Fruit fly (Drosophila melanogaster): ENCODE measurements around the gene CG1273.

The CG1273 gene

DNA sequence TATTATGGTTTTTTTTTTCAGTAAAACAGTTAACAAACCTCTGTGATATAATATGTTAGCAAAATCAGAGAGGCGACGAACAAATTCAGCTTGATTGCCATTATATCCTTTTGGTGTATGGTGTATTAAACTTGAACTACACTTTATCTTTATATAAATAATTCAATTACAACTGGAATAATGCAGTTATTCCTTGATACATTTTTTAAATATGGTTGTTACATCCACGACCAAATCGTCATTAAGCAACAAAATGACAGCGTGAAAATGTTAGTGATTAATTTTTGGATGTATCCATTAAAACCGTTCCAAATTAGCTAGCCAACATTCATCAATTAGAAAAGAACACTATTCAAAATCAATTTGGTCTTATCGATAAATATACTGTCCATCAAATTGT is 3.9 kb downstream of the CG1273 start, which contains the start of gene CG33764:
TSS of gene CG33764 (minus strand) at position 101 of the 400 bp plus-strand sequence.
- TF ChIP-seq OdsH (GFP tag; optimal IDR thresholded peaks at IDR 0.05) (no peak), jim (GFP tag; optimal IDR thresholded peaks at IDR 0.05) (no peak), N (GFP tag; optimal IDR thresholded peaks at IDR 0.05) (no peak), dmrt93B (GFP tag; optimal IDR thresholded peaks at IDR 0.05) (no peak)

DNA sequence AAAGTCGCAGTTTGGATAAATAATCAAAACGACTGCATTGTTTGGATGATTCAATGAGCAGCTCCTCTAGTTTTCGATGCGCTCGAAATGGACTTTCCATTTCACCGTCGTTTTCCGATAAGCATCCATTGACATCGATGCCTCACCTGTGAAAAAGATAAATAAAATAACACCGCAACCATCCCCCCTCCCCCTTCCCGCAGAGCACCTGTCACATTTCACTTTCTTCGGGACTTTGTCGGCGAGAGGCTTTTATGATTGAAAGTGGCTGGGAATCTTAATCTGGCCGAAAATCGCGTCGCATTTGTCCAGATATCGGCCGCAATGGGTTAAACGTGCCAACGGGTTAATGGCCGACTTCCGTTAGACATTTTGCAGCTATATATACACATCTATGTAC is 5.7 kb downstream of the CG1273 start:
- no peak for TF ChIP-seq HLH106 (tag; optimal IDR thresholded peaks at IDR 0.05)

DNA sequence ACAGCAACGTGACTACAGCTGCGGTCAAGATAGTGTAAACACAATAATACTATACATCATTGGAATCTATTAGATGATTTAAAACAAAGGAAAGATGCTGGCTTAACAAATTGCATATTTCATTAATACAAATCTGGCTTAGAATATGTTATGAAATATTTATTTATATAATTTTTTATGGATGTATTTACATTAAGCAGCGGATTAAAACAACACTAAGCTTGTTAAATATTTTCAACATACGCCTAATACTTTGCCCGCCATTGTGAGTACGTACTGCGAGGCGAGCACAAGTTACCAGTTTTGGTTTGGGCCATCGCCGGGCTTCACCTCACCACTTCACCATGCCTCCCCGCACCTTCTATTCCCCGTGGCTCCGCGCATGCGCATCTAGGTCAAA is 6.4 kb downstream of the CG1273 start:
- TF ChIP-seq dsf (GFP tag; optimal IDR thresholded peaks at IDR 0.05; ENCODE audit: borderline replicate concordance) (no peak), dmrt93B (GFP tag; optimal IDR thresholded peaks at IDR 0.05) (peak; percentile 75), Mio (GFP tag; optimal IDR thresholded peaks at IDR 0.05) (no peak), Dfd (GFP tag; optimal IDR thresholded peaks at IDR 0.05) (no peak), GATAd (GFP tag; optimal IDR thresholded peaks at IDR 0.05) (no peak), OdsH (GFP tag; optimal IDR thresholded peaks at IDR 0.05) (peak; percentile 86), CG9705 (GFP tag; optimal IDR thresholded peaks at IDR 0.05) (peak; percentile 61), Hr83 (GFP tag; optimal IDR thresholded peaks at IDR 0.05; ENCODE audit: poor library complexity, severe bottlenecking) (no peak), HLH106 (tag; optimal IDR thresholded peaks at IDR 0.05) (peak; percentile 90), usp (GFP tag; optimal IDR thresholded peaks at IDR 0.05) (no peak), psq (GFP tag; optimal IDR thresholded peaks at IDR 0.05) (peak; percentile 75), woc (GFP tag; optimal IDR thresholded peaks at IDR 0.05) (peak; percentile 53), CrebA (GFP tag; optimal IDR thresholded peaks at IDR 0.05; ENCODE audit: borderline replicate concordance) (no peak), sv (GFP tag; optimal IDR thresholded peaks at IDR 0.05) (peak; percentile 3), pan (optimal IDR thresholded peaks at IDR 0.05) (no peak), jim (GFP tag; optimal IDR thresholded peaks at IDR 0.05) (no peak), CG32264 (GFP tag; optimal IDR thresholded peaks at IDR 0.05) (no peak), tai (GFP tag; optimal IDR thresholded peaks at IDR 0.05) (no peak), foxo (GFP tag; optimal IDR thresholded peaks at IDR 0.05) (peak in 1 of 2 experiments; percentile 86), fru (GFP tag; optimal IDR thresholded peaks at IDR 0.05) (peak; percentile 71), Hnf4 (GFP tag; optimal IDR thresholded peaks at IDR 0.05) (peak; percentile 52), brk (GFP tag; optimal IDR thresholded peaks at IDR 0.05) (peak; percentile 55), Rel (GFP tag; optimal IDR thresholded peaks at IDR 0.05) (peak; percentile 50), Rel (tag; optimal IDR thresholded peaks at IDR 0.05) (peak; percentile 63), Sp1 (GFP tag; optimal IDR thresholded peaks at IDR 0.05) (peak; percentile 90), h (GFP tag; optimal IDR thresholded peaks at IDR 0.05) (peak; percentile 83), Myc (optimal IDR thresholded peaks at IDR 0.05) (no peak), Hr78 (GFP tag; optimal IDR thresholded peaks at IDR 0.05) (no peak), br (GFP tag; optimal IDR thresholded peaks at IDR 0.05) (peak; percentile 56), rgr (GFP tag; optimal IDR thresholded peaks at IDR 0.05) (peak; percentile 79), Abd-B (GFP tag; optimal IDR thresholded peaks at IDR 0.05) (no peak), lola (GFP tag; optimal IDR thresholded peaks at IDR 0.05) (no peak), ey (GFP tag; optimal IDR thresholded peaks at IDR 0.05) (peak; percentile 55), sage (GFP tag; optimal IDR thresholded peaks at IDR 0.05) (peak; percentile 47), Dif (GFP tag; optimal IDR thresholded peaks at IDR 0.05; ENCODE audit: partially characterized antibody) (no peak)

DNA sequence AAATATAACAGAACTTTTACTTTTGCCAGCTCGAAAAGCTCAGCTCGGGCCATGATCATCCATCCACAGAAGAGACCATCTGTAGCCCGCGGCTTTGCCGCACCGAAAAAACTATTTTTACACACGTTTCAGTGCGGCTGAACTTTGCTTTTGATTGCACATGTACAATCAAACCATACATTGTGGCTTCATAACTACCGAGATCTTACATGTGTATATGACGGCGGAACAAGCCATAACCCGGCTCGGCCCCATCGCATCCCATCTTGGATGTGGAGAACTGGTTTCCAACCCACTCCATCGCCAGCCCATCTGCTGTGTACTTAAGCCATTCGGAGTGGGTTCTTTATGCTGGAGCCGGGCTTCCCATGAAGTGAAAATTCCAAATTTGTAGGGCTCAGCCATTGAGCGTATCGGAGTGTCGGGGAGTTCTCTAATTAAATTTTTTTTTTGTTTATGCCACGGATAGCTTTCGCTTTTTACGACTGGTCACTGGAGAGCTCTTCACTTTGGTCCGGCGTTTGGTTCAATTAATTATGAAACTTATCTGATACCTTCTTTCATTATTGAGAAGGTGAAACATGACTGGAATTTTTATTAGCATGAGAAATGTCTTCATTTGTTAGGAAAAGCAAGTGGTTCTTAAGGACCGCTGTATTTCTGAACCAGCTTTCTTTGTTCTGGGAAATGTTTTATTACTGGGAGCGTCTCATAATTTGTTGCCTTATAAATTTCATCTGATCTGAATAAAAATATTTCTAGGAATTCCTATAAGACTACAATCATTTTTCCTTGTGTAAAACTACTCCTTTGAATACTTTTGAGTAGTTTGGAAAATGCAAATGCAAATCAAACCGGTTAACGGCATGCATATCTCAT is 7.7 kb downstream of the CG1273 start:
- TF ChIP-seq Rel (GFP tag; optimal IDR thresholded peaks at IDR 0.05) (no peak), Rel (tag; optimal IDR thresholded peaks at IDR 0.05) (peak; percentile 1), h (GFP tag; optimal IDR thresholded peaks at IDR 0.05) (no peak)
